Fruit fly (Drosophila melanogaster) whole organism, embryonic: Measurements from ENCODE around the gene CG31038.
A peak's percentile ranks its signal among the peaks of the same experiment; 100 is the strongest.

Source experiments
- Awh ChIP-seq: fragments of 200-800 bp; sonication (Bioruptor generic); IDR thresholded peaks from 2 replicates; pipeline ENCODE4, ENCODE4 v1.3.6; 2022; ENCODE audit warnings: missing biosample characterization, missing genetic modification characterization
- Bdp1 ChIP-seq: fragments of 200-800 bp; sonication (Bioruptor generic); optimal IDR thresholded peaks from 3 replicates; lab custom pipeline; 2016; ENCODE audit warnings: missing biosample characterization, missing genetic modification characterization
- C15 ChIP-seq: fragments of 200-800 bp; sonication (Bioruptor generic); IDR thresholded peaks from 3 replicates; pipeline ENCODE4 v1.3.6; 2022; ENCODE audit warnings: missing biosample characterization, missing genetic modification characterization
- CG10431 ChIP-seq: fragments of 200-800 bp; sonication (Bioruptor generic); optimal IDR thresholded peaks from 3 replicates; lab custom pipeline; 2018; ENCODE audit warnings: missing biosample characterization, mild to moderate bottlenecking, missing genetic modification characterization
- CG10654 ChIP-seq: fragments of 200-800 bp; sonication (Bioruptor generic); optimal IDR thresholded peaks from 2 replicates; lab custom pipeline; 2016; ENCODE audit warnings: missing biosample characterization, missing genetic modification characterization
- CG11695 ChIP-seq: fragments of 200-800 bp; sonication (Bioruptor generic); IDR thresholded peaks from 3 replicates; pipeline ENCODE4 v1.3.6; 2022; ENCODE audit warnings: missing biosample characterization, missing genetic modification characterization
- CG11723 ChIP-seq: fragments of 200-800 bp; sonication (Bioruptor generic); optimal IDR thresholded peaks from 2 replicates; lab custom pipeline; 2017; ENCODE audit warnings: missing biosample characterization, mild to moderate bottlenecking, missing genetic modification characterization
- CG12219 ChIP-seq: fragments of 200-800 bp; sonication (Bioruptor generic); optimal IDR thresholded peaks from 3 replicates; lab custom pipeline; 2018; ENCODE audit warnings: missing biosample characterization, mild to moderate bottlenecking, missing genetic modification characterization
- CG12236 ChIP-seq: fragments of 200-800 bp; sonication (Bioruptor generic); optimal IDR thresholded peaks from 2 replicates; lab custom pipeline; 2016; ENCODE audit warnings: missing biosample characterization, missing genetic modification characterization
- CG12659 ChIP-seq: fragments of 200-800 bp; sonication (Bioruptor generic); optimal IDR thresholded peaks from 3 replicates; lab custom pipeline; 2017; ENCODE audit warnings: mild to moderate bottlenecking, missing biosample characterization, missing genetic modification reagents, missing genetic modification characterization
- CG13296 ChIP-seq: fragments of 200-800 bp; sonication (Bioruptor generic); optimal IDR thresholded peaks from 3 replicates; lab custom pipeline; 2018; ENCODE audit warnings: missing biosample characterization, mild to moderate bottlenecking, missing genetic modification characterization
- CG13775 ChIP-seq: fragments of 200-800 bp; sonication (Bioruptor generic); optimal IDR thresholded peaks from 3 replicates; lab custom pipeline; 2017; ENCODE audit warnings: missing biosample characterization, mild to moderate bottlenecking, missing genetic modification characterization
- CG14965 ChIP-seq: fragments of 200-800 bp; sonication (Bioruptor generic); optimal IDR thresholded peaks from 2 replicates; lab custom pipeline; 2016; ENCODE audit warnings: missing biosample characterization, missing genetic modification characterization, borderline replicate concordance
- CG1647 ChIP-seq: fragments of 200-800 bp; sonication (Bioruptor generic); optimal IDR thresholded peaks from 3 replicates; lab custom pipeline; 2016; ENCODE audit warnings: missing biosample characterization, missing genetic modification characterization
- CG16863 ChIP-seq: fragments of 200-800 bp; sonication (Bioruptor generic); optimal IDR thresholded peaks from 3 replicates; lab custom pipeline; 2016; ENCODE audit warnings: missing biosample characterization, missing genetic modification characterization
- CG17612 ChIP-seq: fragments of 200-800 bp; sonication (Bioruptor generic); IDR thresholded peaks from 2 replicates; pipeline ENCODE4 v1.3.6; 2022; ENCODE audit warnings: missing biosample characterization, missing genetic modification characterization
- CG1792 ChIP-seq: fragments of 200-800 bp; sonication (Bioruptor generic); optimal IDR thresholded peaks from 2 replicates; lab custom pipeline; 2016; ENCODE audit warnings: missing biosample characterization, missing genetic modification characterization
- CG2129 ChIP-seq: fragments of 200-800 bp; sonication (Bioruptor generic); IDR thresholded peaks from 2 replicates; pipeline ENCODE4 v1.3.6; 2022; ENCODE audit warnings: missing biosample characterization, missing genetic modification characterization; ENCODE audit not compliant: partially characterized antibody
- CG3726 ChIP-seq: fragments of 200-800 bp; sonication (Bioruptor generic); IDR thresholded peaks from 3 replicates; pipeline ENCODE4, ENCODE4 v1.3.6; 2022; ENCODE audit warnings: missing biosample characterization, missing genetic modification characterization
- CG42726 ChIP-seq: fragments of 200-800 bp; sonication (Bioruptor generic); IDR thresholded peaks from 2 replicates; pipeline ENCODE4 v1.3.6; 2022; ENCODE audit warnings: missing biosample characterization, missing genetic modification characterization; ENCODE audit not compliant: partially characterized antibody
- CG5245 ChIP-seq: fragments of 200-800 bp; sonication (Bioruptor generic); optimal IDR thresholded peaks from 3 replicates; lab custom pipeline; 2016; ENCODE audit warnings: missing biosample characterization, missing genetic modification characterization
- CG5953 ChIP-seq: fragments of 200-800 bp; sonication (Bioruptor generic); IDR thresholded peaks from 2 replicates; pipeline ENCODE4 v1.3.6; 2022; ENCODE audit warnings: missing biosample characterization, missing genetic modification characterization
- CG6683 ChIP-seq: fragments of 200-800 bp; sonication (Bioruptor generic); optimal IDR thresholded peaks from 2 replicates; lab custom pipeline; 2017; ENCODE audit warnings: missing biosample characterization, mild to moderate bottlenecking, missing genetic modification characterization, missing genetic modification reagents
- CG6689 ChIP-seq: fragments of 200-800 bp; sonication (Bioruptor generic); IDR thresholded peaks from 2 replicates; pipeline ENCODE4 v1.3.6; 2022; ENCODE audit warnings: missing biosample characterization, missing genetic modification characterization
- CG7987 ChIP-seq: fragments of 200-800 bp; sonication (Bioruptor generic); optimal IDR thresholded peaks from 2 replicates; lab custom pipeline; 2018; ENCODE audit warnings: missing biosample characterization, mild to moderate bottlenecking, missing genetic modification characterization, moderate library complexity
- CG8388 ChIP-seq: fragments of 200-800 bp; sonication (Bioruptor generic); optimal IDR thresholded peaks from 2 replicates; lab custom pipeline; 2019; ENCODE audit warnings: missing biosample characterization, mild to moderate bottlenecking, missing genetic modification characterization, moderate library complexity
- D19A ChIP-seq: fragments of 200-800 bp; optimal IDR thresholded peaks from 3 replicates; lab custom pipeline; 2019; ENCODE audit warnings: missing biosample characterization, mild to moderate bottlenecking, missing genetic modification characterization, moderate library complexity
- Drgx ChIP-seq: fragments of 200-800 bp; sonication (Bioruptor generic); IDR thresholded peaks from 2 replicates; pipeline ENCODE4 v1.3.6; 2022; ENCODE audit warnings: missing biosample characterization, missing genetic modification characterization
- Fer2 ChIP-seq: fragments of 200-800 bp; sonication (Bioruptor generic); optimal IDR thresholded peaks from 2 replicates; lab custom pipeline; 2018; ENCODE audit warnings: missing biosample characterization, mild to moderate bottlenecking, missing genetic modification characterization, moderate library complexity
- Fer3 ChIP-seq: fragments of 200-800 bp; sonication (Bioruptor generic); optimal IDR thresholded peaks from 2 replicates; lab custom pipeline; 2018; ENCODE audit warnings: missing biosample characterization, mild to moderate bottlenecking, missing genetic modification characterization, moderate library complexity
- HLH54F ChIP-seq: fragments of 200-800 bp; sonication (Bioruptor generic); optimal IDR thresholded peaks from 3 replicates; lab custom pipeline; 2016; ENCODE audit warnings: missing biosample characterization, missing genetic modification characterization
- Hmx ChIP-seq: fragments of 200-800 bp; sonication (Bioruptor generic); optimal IDR thresholded peaks from 2 replicates; lab custom pipeline; 2016; ENCODE audit warnings: missing biosample characterization, missing genetic modification characterization
- MBD-R2 ChIP-seq: fragments of 200-800 bp; sonication (Bioruptor generic); IDR thresholded peaks from 2 replicates; pipeline ENCODE4 v1.3.6; 2022; ENCODE audit warnings: missing biosample characterization, missing genetic modification characterization
- Mrtf ChIP-seq: fragments of 200-800 bp; sonication (Bioruptor generic); IDR thresholded peaks from 3 replicates; pipeline ENCODE4 v1.3.6; 2022; ENCODE audit warnings: missing biosample characterization, missing genetic modification characterization
- Nf-YA ChIP-seq: fragments of 200-800 bp; sonication (Bioruptor generic); IDR thresholded peaks from 2 replicates; pipeline ENCODE4 v1.3.6; 2022; ENCODE audit warnings: missing biosample characterization, missing genetic modification characterization
- NfI ChIP-seq: fragments of 200-800 bp; sonication (Bioruptor generic); optimal IDR thresholded peaks from 3 replicates; lab custom pipeline; 2018; ENCODE audit warnings: missing biosample characterization, mild to moderate bottlenecking, missing genetic modification characterization, moderate library complexity
- Xrp1 ChIP-seq: fragments of 200-800 bp; sonication (Bioruptor generic); IDR thresholded peaks from 2 replicates; pipeline ENCODE4 v1.3.6; 2022; ENCODE audit warnings: missing biosample characterization, missing genetic modification characterization
- amos ChIP-seq: fragments of 200-800 bp; sonication (Bioruptor generic); IDR thresholded peaks from 2 replicates; pipeline ENCODE4 v1.3.6; 2022; ENCODE audit warnings: missing biosample characterization, missing genetic modification characterization; ENCODE audit not compliant: partially characterized antibody
- bowl ChIP-seq: fragments of 200-800 bp; sonication (Bioruptor generic); IDR thresholded peaks from 2 replicates; pipeline ENCODE4 v1.3.6; 2022; ENCODE audit warnings: missing biosample characterization, missing genetic modification characterization
- crp ChIP-seq, 2 experiments: fragments of 200-800 bp; sonication (Bioruptor generic); optimal IDR thresholded peaks; 2 replicates in 1 of 2; 3 replicates in 1 of 2; lab custom pipeline; 2017; ENCODE audit warnings: missing biosample characterization in 2 of 2, missing genetic modification characterization in 2 of 2, mild to moderate bottlenecking in 1 of 2, moderate library complexity in 1 of 2
- da ChIP-seq: fragments of 200-800 bp; sonication (Bioruptor generic); optimal IDR thresholded peaks from 2 replicates; lab custom pipeline; 2016; ENCODE audit warnings: missing biosample characterization, missing genetic modification characterization
- emc ChIP-seq: fragments of 200-800 bp; sonication (Bioruptor generic); optimal IDR thresholded peaks from 2 replicates; lab custom pipeline; 2016; ENCODE audit warnings: missing biosample characterization, missing genetic modification characterization
- ems ChIP-seq: fragments of 200-800 bp; sonication (Bioruptor generic); optimal IDR thresholded peaks from 3 replicates; lab custom pipeline; 2016; ENCODE audit warnings: missing biosample characterization, missing genetic modification characterization
- gcm ChIP-seq: fragments of 200-800 bp; sonication (Bioruptor generic); optimal IDR thresholded peaks from 2 replicates; lab custom pipeline; 2019; ENCODE audit warnings: missing biosample characterization, mild to moderate bottlenecking, missing genetic modification characterization, moderate library complexity
- klu ChIP-seq: fragments of 200-800 bp; sonication (Bioruptor generic); IDR thresholded peaks from 2 replicates; pipeline ENCODE4 v1.3.6; 2022; ENCODE audit warnings: missing biosample characterization, missing genetic modification characterization
- kni ChIP-seq: fragments of 200-800 bp; sonication (Bioruptor generic); optimal IDR thresholded peaks from 3 replicates; lab custom pipeline; 2017; ENCODE audit warnings: mild to moderate bottlenecking, missing biosample characterization, missing genetic modification reagents, missing genetic modification characterization
- maf-S ChIP-seq: fragments of 200-800 bp; sonication (Bioruptor generic); optimal IDR thresholded peaks from 2 replicates; lab custom pipeline; 2016; ENCODE audit warnings: missing biosample characterization, missing genetic modification characterization
- pfk ChIP-seq: fragments of 200-800 bp; sonication (Bioruptor generic); optimal IDR thresholded peaks from 2 replicates; lab custom pipeline; 2018; ENCODE audit warnings: missing biosample characterization, mild to moderate bottlenecking, missing genetic modification characterization, moderate library complexity
- so ChIP-seq: fragments of 200-800 bp; sonication (Bioruptor generic); IDR thresholded peaks from 3 replicates; pipeline ENCODE4 v1.3.6; 2022; ENCODE audit warnings: missing biosample characterization, missing genetic modification characterization
- usp ChIP-seq: fragments of >200 bp; optimal IDR thresholded peaks from 2 replicates; lab custom pipeline; 2017; ENCODE audit warnings: missing biosample characterization, missing genetic modification characterization
- yki ChIP-seq: fragments of >200 bp; optimal IDR thresholded peaks from 3 replicates; lab custom pipeline; 2018
- z ChIP-seq: fragments of 200-800 bp; sonication (Bioruptor generic); IDR thresholded peaks from 3 replicates; pipeline ENCODE4 v1.3.6; 2022; ENCODE audit warnings: missing biosample characterization, missing genetic modification characterization

Gene CG31038

DNA sequence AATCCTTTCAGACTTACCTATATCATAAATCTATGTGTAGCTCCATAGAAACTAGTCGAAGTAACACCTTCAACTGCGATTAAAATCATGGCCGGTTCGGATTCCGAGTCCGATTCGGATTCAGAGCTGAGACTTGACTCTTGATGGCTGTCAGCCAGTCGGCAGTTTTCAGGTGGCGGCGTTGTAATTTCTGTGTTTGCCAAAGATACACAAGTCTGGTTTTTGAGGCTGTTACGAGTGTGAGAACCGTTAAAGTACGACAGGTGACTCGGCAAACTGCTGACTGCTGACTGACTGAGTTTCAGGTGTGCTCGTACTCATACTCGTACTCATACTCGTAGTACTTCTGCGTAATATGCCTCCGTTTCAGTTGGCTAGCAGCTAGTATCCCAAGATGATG, 14.3 kb downstream of the CG31038 start (continued):
- TF ChIP-seq Nf-YA: no peak
- TF ChIP-seq bowl: no peak
- peak; percentile 6 for TF ChIP-seq CG1647
- 0 out of 3 replicates have a peak, but pooled peaks have one; percentile 12 for TF ChIP-seq so (GFP tag; lab: Robert Waterston, UW)
- no peak for TF ChIP-seq Fer2 (tag; lab: Kevin White, UChicago)
- TF ChIP-seq maf-S (GFP tag; lab: Kevin White, UChicago): no peak
- TF ChIP-seq CG10431 (GFP tag; lab: Kevin White, UChicago): no peak
- no peak for TF ChIP-seq CG12219
- TF ChIP-seq CG12236: no peak
- TF ChIP-seq CG13775 (GFP tag; lab: Kevin White, UChicago): no peak
- no peak for TF ChIP-seq usp (GFP tag; lab: Kevin White, UChicago)
- TF ChIP-seq Drgx: no peak
- no peak for TF ChIP-seq CG1792 (GFP tag; lab: Kevin White, UChicago)
- TF ChIP-seq crp (GFP tag; optimal IDR thresholded peaks at IDR 0.05; lab: Kevin White, UChicago): no peak
- TF ChIP-seq CG6683 (GFP tag; lab: Kevin White, UChicago): no peak
- TF ChIP-seq da (GFP tag; lab: Kevin White, UChicago): no peak
- TF ChIP-seq pfk (GFP tag; lab: Kevin White, UChicago): no peak
- TF ChIP-seq CG11723 (GFP tag; lab: Kevin White, UChicago): peak; percentile 22
- no peak for TF ChIP-seq CG2129 (GFP tag; lab: Robert Waterston, UW)
- 0 out of 2 replicates have a peak, but pooled peaks have one; percentile 14 for TF ChIP-seq Xrp1
- TF ChIP-seq CG12659 (GFP tag; lab: Kevin White, UChicago): peak; percentile 26
- TF ChIP-seq ems (GFP tag; lab: Kevin White, UChicago): no peak
- TF ChIP-seq Hmx: no peak
- no peak for TF ChIP-seq NfI (GFP tag; lab: Kevin White, UChicago)
- TF ChIP-seq MBD-R2: no peak
- TF ChIP-seq CG42726 (GFP tag; lab: Robert Waterston, UW): no peak
- no peak for TF ChIP-seq Mrtf (GFP tag; lab: Robert Waterston, UW)
- no peak for TF ChIP-seq CG16863 (GFP tag; lab: Kevin White, UChicago)
- no peak for TF ChIP-seq CG17612
- TF ChIP-seq kni (GFP tag; lab: Kevin White, UChicago): no peak
- no peak for TF ChIP-seq emc
- TF ChIP-seq CG11695 (GFP tag; lab: Robert Waterston, UW): no peak
- TF ChIP-seq C15 (GFP tag; lab: Robert Waterston, UW): peak; percentile 15; the same call in 1 of the 3 replicates
- TF ChIP-seq D19A (tag; lab: Kevin White, UChicago): no peak
- TF ChIP-seq klu (GFP tag; lab: Robert Waterston, UW): no peak
- TF ChIP-seq Bdp1 (GFP tag; lab: Kevin White, UChicago): no peak
- TF ChIP-seq CG3726 (GFP tag; lab: Robert Waterston, UW): no peak
- no peak for TF ChIP-seq CG14965 (GFP tag; lab: Kevin White, UChicago)
- no peak for TF ChIP-seq CG8388
- no peak for TF ChIP-seq yki (lab: Kevin White, UChicago)
- TF ChIP-seq Fer3 (tag; lab: Kevin White, UChicago): peak; percentile 48
- TF ChIP-seq amos (GFP tag; lab: Robert Waterston, UW): no peak
- no peak for TF ChIP-seq CG5953 (GFP tag; lab: Robert Waterston, UW)
- TF ChIP-seq CG5245 (GFP tag; lab: Kevin White, UChicago): no peak
- TF ChIP-seq z (GFP tag; lab: Robert Waterston, UW): no peak
- peak; percentile 49 for TF ChIP-seq CG13296
- TF ChIP-seq CG6689 (GFP tag; lab: Robert Waterston, UW): no peak
- TF ChIP-seq gcm: no peak
- no peak for TF ChIP-seq HLH54F
- TF ChIP-seq CG7987 (GFP tag; lab: Kevin White, UChicago): peak; percentile 41
- no peak; the same call in 1 of the 2 replicates for TF ChIP-seq Awh (GFP tag; lab: Robert Waterston, UW)
- TF ChIP-seq CG10654: no peak
